Fruit fly (Drosophila melanogaster) S2 (cell line): Measurements from ENCODE around the gene Plod.

Source experiments
- CG8478 ChIP-seq: fragments of >200 bp; optimal IDR thresholded peaks from 2 replicates; lab custom pipeline; 2018
- CTCF ChIP-seq, 2 experiments: fragments of >200 bp; optimal IDR thresholded peaks; 2 replicates each; lab custom pipeline; 2018

- no peak for TF ChIP-seq CG8478 (lab: Kevin White, UChicago)
- no peak for TF ChIP-seq CTCF (optimal IDR thresholded peaks at IDR 0.05; lab: Kevin White, UChicago)
Observed at dm6 chr3L:11242410-11243291, 36.8 kb upstream of the Plod start.
